Fruit fly (Drosophila melanogaster) whole organism, embryonic: ENCODE results near the gene Chpf.

Experiments used
- Antp ChIP-seq: fragments of 200-800 bp; sonication (Bioruptor generic); optimal IDR thresholded peaks from 3 replicates; lab custom pipeline; 2016; ENCODE audit warnings: missing biosample characterization, missing genetic modification characterization
- Awh ChIP-seq: fragments of 200-800 bp; sonication (Bioruptor generic); IDR thresholded peaks from 2 replicates; pipeline ENCODE4, ENCODE4 v1.3.6; 2022; ENCODE audit warnings: missing biosample characterization, missing genetic modification characterization
- BEAF-32 ChIP-seq: fragments of 200-800 bp; sonication (Bioruptor generic); optimal IDR thresholded peaks from 3 replicates; lab custom pipeline; 2017; ENCODE audit warnings: missing biosample characterization, missing genetic modification characterization, mild to moderate bottlenecking, moderate library complexity, missing genetic modification reagents
- CG10366 ChIP-seq: fragments of 200-800 bp; sonication (Bioruptor generic); IDR thresholded peaks from 2 replicates; pipeline ENCODE4 v1.3.6; 2022; ENCODE audit warnings: missing biosample characterization, missing genetic modification characterization
- CG10959 ChIP-seq: fragments of 200-800 bp; sonication (Bioruptor generic); IDR thresholded peaks from 2 replicates; pipeline ENCODE4 v1.3.6; 2022; ENCODE audit warnings: missing biosample characterization, missing genetic modification characterization
- CG15601 ChIP-seq: fragments of 200-800 bp; sonication (Bioruptor generic); optimal IDR thresholded peaks from 3 replicates; lab custom pipeline; 2019; ENCODE audit warnings: missing biosample characterization, mild to moderate bottlenecking, missing genetic modification characterization, moderate library complexity
- CG1602 ChIP-seq: fragments of 200-800 bp; sonication (Bioruptor generic); optimal IDR thresholded peaks from 3 replicates; lab custom pipeline; 2016; ENCODE audit warnings: missing biosample characterization, missing genetic modification characterization
- CG16813 ChIP-seq: fragments of 200-800 bp; sonication (Bioruptor generic); IDR thresholded peaks from 3 replicates; pipeline ENCODE4 v1.3.6; 2022; ENCODE audit warnings: missing biosample characterization, missing genetic modification characterization; ENCODE audit not compliant: partially characterized antibody
- CG17361 ChIP-seq: fragments of 200-800 bp; sonication (Bioruptor generic); IDR thresholded peaks from 3 replicates; pipeline ENCODE4 v1.3.6; 2022; ENCODE audit warnings: missing biosample characterization, missing genetic modification characterization
- CG2116 ChIP-seq: fragments of 200-800 bp; sonication (Bioruptor generic); optimal IDR thresholded peaks from 3 replicates; lab custom pipeline; 2018; ENCODE audit warnings: missing biosample characterization, mild to moderate bottlenecking, missing genetic modification characterization
- CG30403 ChIP-seq: fragments of 200-800 bp; sonication (Bioruptor generic); optimal IDR thresholded peaks from 3 replicates; lab custom pipeline; 2016; ENCODE audit warnings: missing biosample characterization, missing genetic modification characterization
- CG34224 ChIP-seq: fragments of 200-800 bp; sonication (Bioruptor generic); IDR thresholded peaks from 3 replicates; pipeline ENCODE4 v1.3.6; 2022; ENCODE audit warnings: missing biosample characterization, missing genetic modification characterization; ENCODE audit not compliant: partially characterized antibody
- CG4404 ChIP-seq: fragments of 200-800 bp; sonication (Bioruptor generic); IDR thresholded peaks from 2 replicates; pipeline ENCODE4 v1.3.6; 2022; ENCODE audit warnings: missing biosample characterization, missing genetic modification characterization
- CG5180 ChIP-seq: fragments of 200-800 bp; sonication (Bioruptor generic); optimal IDR thresholded peaks from 3 replicates; lab custom pipeline; 2017; ENCODE audit warnings: missing biosample characterization, missing genetic modification characterization, mild to moderate bottlenecking, moderate library complexity, missing genetic modification reagents
- CG6272 ChIP-seq: fragments of 200-800 bp; sonication (Bioruptor generic); IDR thresholded peaks from 2 replicates; pipeline ENCODE4 v1.3.6; 2022; ENCODE audit warnings: missing biosample characterization, missing genetic modification characterization
- CG7786 ChIP-seq: fragments of 200-800 bp; sonication (Bioruptor generic); optimal IDR thresholded peaks from 2 replicates; lab custom pipeline; 2016; ENCODE audit warnings: missing biosample characterization, missing genetic modification characterization
- CG7963 ChIP-seq: fragments of 200-800 bp; sonication (Bioruptor generic); IDR thresholded peaks from 3 replicates; pipeline ENCODE4 v1.3.6; 2022; ENCODE audit warnings: missing biosample characterization, missing genetic modification characterization; ENCODE audit not compliant: partially characterized antibody
- CG9876 ChIP-seq: fragments of 200-800 bp; sonication (Bioruptor generic); optimal IDR thresholded peaks from 2 replicates; lab custom pipeline; 2016; ENCODE audit warnings: missing biosample characterization, missing genetic modification characterization
- D19A ChIP-seq: fragments of 200-800 bp; optimal IDR thresholded peaks from 3 replicates; lab custom pipeline; 2019; ENCODE audit warnings: missing biosample characterization, mild to moderate bottlenecking, missing genetic modification characterization, moderate library complexity
- Dfd ChIP-seq, 2 experiments: fragments of >200 bp; optimal IDR thresholded peaks; 2 replicates each; lab custom pipeline; 2017; ENCODE audit warnings: missing biosample characterization in 2 of 2, missing genetic modification characterization in 2 of 2
- Dip3 ChIP-seq: fragments of 200-800 bp; sonication (Bioruptor generic); optimal IDR thresholded peaks from 3 replicates; lab custom pipeline; 2016; ENCODE audit warnings: missing biosample characterization, missing genetic modification characterization
- Doc2 ChIP-seq: fragments of 200-800 bp; sonication (Bioruptor generic); IDR thresholded peaks from 2 replicates; pipeline ENCODE4 v1.3.6; 2022; ENCODE audit warnings: missing biosample characterization, missing genetic modification characterization
- HLH4C ChIP-seq: fragments of 200-800 bp; sonication (Bioruptor generic); IDR thresholded peaks from 3 replicates; pipeline ENCODE4 v1.3.6; 2022; ENCODE audit warnings: missing biosample characterization, missing genetic modification characterization; ENCODE audit not compliant: partially characterized antibody
- Hmx ChIP-seq: fragments of 200-800 bp; sonication (Bioruptor generic); optimal IDR thresholded peaks from 2 replicates; lab custom pipeline; 2016; ENCODE audit warnings: missing biosample characterization, missing genetic modification characterization
- Med ChIP-seq: fragments of 200-800 bp; sonication (Bioruptor generic); peaks from one replicate; lab custom pipeline; 2016; ENCODE audit warnings: missing biosample characterization, missing genetic modification characterization, mild to moderate bottlenecking, inconsistent platforms, moderate library complexity
- Myb ChIP-seq: fragments of 200-800 bp; sonication (Bioruptor generic); optimal IDR thresholded peaks from 2 replicates; lab custom pipeline; 2016; ENCODE audit warnings: missing biosample characterization, missing genetic modification characterization
- Sry-β ChIP-seq: fragments of 200-800 bp; sonication (Bioruptor generic); optimal IDR thresholded peaks from 2 replicates; lab custom pipeline; 2018; ENCODE audit warnings: missing biosample characterization, mild to moderate bottlenecking, missing genetic modification characterization, moderate library complexity
- Sry-δ ChIP-seq: fragments of 200-800 bp; sonication (Bioruptor generic); optimal IDR thresholded peaks from 2 replicates; lab custom pipeline; 2016; ENCODE audit warnings: missing biosample characterization, missing genetic modification characterization
- Trl ChIP-seq, 3 experiments: fragments of >200 bp in 2 of 3; fragments of 200-800 bp in 1 of 3; sonication (Bioruptor generic) in 1 of 3; optimal IDR thresholded peaks; 2 replicates in 1 of 3; 3 replicates in 2 of 3; lab custom pipeline; 2016 to 2017; ENCODE audit warnings: missing biosample characterization in 1 of 3, missing genetic modification characterization in 1 of 3
- Xrp1 ChIP-seq: fragments of 200-800 bp; sonication (Bioruptor generic); IDR thresholded peaks from 2 replicates; pipeline ENCODE4 v1.3.6; 2022; ENCODE audit warnings: missing biosample characterization, missing genetic modification characterization
- exex ChIP-seq: fragments of 200-800 bp; sonication (Bioruptor generic); optimal IDR thresholded peaks from 4 replicates; lab custom pipeline; 2018; ENCODE audit warnings: missing biosample characterization, mild to moderate bottlenecking, missing genetic modification characterization, moderate library complexity
- eyg ChIP-seq: fragments of 200-800 bp; sonication (Bioruptor generic); optimal IDR thresholded peaks from 3 replicates; lab custom pipeline; 2016; ENCODE audit warnings: missing biosample characterization, missing genetic modification characterization
- fd96Cb ChIP-seq: fragments of 200-800 bp; sonication (Bioruptor generic); optimal IDR thresholded peaks from 2 replicates; lab custom pipeline; 2018; ENCODE audit warnings: missing biosample characterization, mild to moderate bottlenecking, missing genetic modification characterization, moderate library complexity
- ftz-f1 ChIP-seq: fragments of 200-800 bp; sonication (Bioruptor generic); optimal IDR thresholded peaks from 2 replicates; lab custom pipeline; 2016; ENCODE audit warnings: missing biosample characterization, missing genetic modification characterization
- gfzf ChIP-seq: fragments of 200-800 bp; sonication (Bioruptor generic); optimal IDR thresholded peaks from 2 replicates; lab custom pipeline; 2016; ENCODE audit warnings: missing biosample characterization, mild to moderate bottlenecking, missing genetic modification characterization, moderate library complexity
- grn ChIP-seq: fragments of 200-800 bp; sonication (Bioruptor generic); optimal IDR thresholded peaks from 3 replicates; lab custom pipeline; 2017; ENCODE audit warnings: missing biosample characterization, missing genetic modification characterization
- inv ChIP-seq: fragments of 200-800 bp; sonication (Bioruptor generic); IDR thresholded peaks from 2 replicates; pipeline ENCODE4 v1.3.6; 2022; ENCODE audit warnings: missing biosample characterization, missing genetic modification characterization; ENCODE audit not compliant: partially characterized antibody
- kah ChIP-seq: fragments of 200-800 bp; sonication (Bioruptor generic); optimal IDR thresholded peaks from 2 replicates; lab custom pipeline; 2018; ENCODE audit warnings: missing biosample characterization, mild to moderate bottlenecking, missing genetic modification characterization
- kni ChIP-seq: fragments of 200-800 bp; sonication (Bioruptor generic); optimal IDR thresholded peaks from 3 replicates; lab custom pipeline; 2017; ENCODE audit warnings: mild to moderate bottlenecking, missing biosample characterization, missing genetic modification reagents, missing genetic modification characterization
- lov ChIP-seq, 2 experiments: fragments of 200-800 bp in 1 of 2; fragments of >200 bp in 1 of 2; sonication (Bioruptor generic) in 1 of 2; IDR thresholded peaks in 1 of 2; optimal IDR thresholded peaks in 1 of 2; 2 replicates in 1 of 2; 3 replicates in 1 of 2; pipeline versions ENCODE4 v1.3.6 to Lab custom; 2017 to 2022; ENCODE audit warnings: missing biosample characterization in 1 of 2, missing genetic modification characterization in 1 of 2
- mam ChIP-seq: fragments of 200-800 bp; sonication (Bioruptor generic); optimal IDR thresholded peaks from 3 replicates; lab custom pipeline; 2016; ENCODE audit warnings: missing biosample characterization, missing genetic modification characterization
- mld ChIP-seq: fragments of 200-800 bp; sonication (Bioruptor generic); IDR thresholded peaks from 3 replicates; pipeline ENCODE4 v1.3.6; 2022; ENCODE audit warnings: missing biosample characterization, missing genetic modification characterization; ENCODE audit not compliant: partially characterized antibody
- pnt ChIP-seq: fragments of 200-800 bp; sonication (Bioruptor generic); optimal IDR thresholded peaks from 3 replicates; lab custom pipeline; 2016; ENCODE audit warnings: missing biosample characterization, missing genetic modification characterization
- ro ChIP-seq: fragments of 200-800 bp; sonication (Bioruptor generic); IDR thresholded peaks from 2 replicates; pipeline ENCODE4 v1.3.6; 2022; ENCODE audit warnings: missing biosample characterization, missing genetic modification characterization
- sima ChIP-seq: fragments of 200-800 bp; sonication (Bioruptor generic); optimal IDR thresholded peaks from 2 replicates; lab custom pipeline; 2016; ENCODE audit warnings: missing biosample characterization, missing genetic modification characterization
- tx ChIP-seq: fragments of 200-800 bp; sonication (Bioruptor generic); optimal IDR thresholded peaks from 2 replicates; lab custom pipeline; 2016; ENCODE audit warnings: missing biosample characterization, missing genetic modification characterization
- vfl ChIP-seq: fragments of 200-800 bp; sonication (Bioruptor generic); optimal IDR thresholded peaks from 2 replicates; lab custom pipeline; 2016; ENCODE audit warnings: missing biosample characterization, missing genetic modification characterization
- wor ChIP-seq: fragments of 200-800 bp; sonication (Bioruptor generic); IDR thresholded peaks from 2 replicates; pipeline ENCODE4 v1.3.6; 2022; ENCODE audit warnings: missing biosample characterization, missing genetic modification characterization
- zen2 ChIP-seq: fragments of 200-800 bp; sonication (Bioruptor generic); IDR thresholded peaks from 3 replicates; pipeline ENCODE4 v1.3.6; 2022; ENCODE audit warnings: missing biosample characterization, missing genetic modification characterization; ENCODE audit not compliant: partially characterized antibody
- zfh1 ChIP-seq: fragments of 200-800 bp; sonication (Bioruptor generic); IDR thresholded peaks from 3 replicates; pipeline ENCODE4 v1.3.6; 2022; ENCODE audit warnings: missing biosample characterization, missing genetic modification characterization

The Chpf gene

dm6 chrX:13159481-13159880 lies 47.2 kb upstream of the Chpf start, which contains the start of the genes Bap60 and CG12096 (continued):
- TF ChIP-seq CG10959 (no peak), ro (no peak), zfh1 (GFP tag; lab: Robert Waterston, UW) (peak; percentile 56; the same call in 2 of the 3 replicates), Dfd (GFP tag; optimal IDR thresholded peaks at IDR 0.05; lab: Kevin White, UChicago) (no peak), Sry-β (peak; percentile 11), Dip3 (GFP tag; lab: Kevin White, UChicago) (peak; percentile 80), CG1602 (GFP tag; lab: Kevin White, UChicago) (peak; percentile 62), CG7786 (GFP tag; lab: Kevin White, UChicago) (peak; percentile 86), vfl (GFP tag; lab: Kevin White, UChicago) (peak; percentile 71), CG5180 (GFP tag; lab: Kevin White, UChicago) (peak; percentile 51), CG30403 (peak; percentile 82), tx (GFP tag; lab: Kevin White, UChicago) (peak; percentile 69), zen2 (0 out of 3 replicates have a peak, but pooled peaks have one; percentile 59), CG6272 (GFP tag; lab: Robert Waterston, UW) (peak; percentile 44), CG16813 (GFP tag; lab: Robert Waterston, UW) (peak; percentile 96), fd96Cb (peak; percentile 56), CG7963 (peak; percentile 81), sima (peak; percentile 11), eyg (peak; percentile 66), D19A (tag; lab: Kevin White, UChicago) (no peak), mld (GFP tag; lab: Robert Waterston, UW) (peak; percentile 88; the same call in 2 of the 3 replicates), kni (peak; percentile 41), pnt (GFP tag; lab: Kevin White, UChicago) (peak; percentile 65), Sry-δ (GFP tag; lab: Kevin White, UChicago) (peak; percentile 98), BEAF-32 (peak; percentile 97), CG17361 (GFP tag; lab: Robert Waterston, UW) (peak; percentile 84), kah (GFP tag; lab: Kevin White, UChicago) (no peak), grn (GFP tag; lab: Kevin White, UChicago) (no peak), mam (GFP tag; lab: Kevin White, UChicago) (peak; percentile 86), exex (tag; lab: Kevin White, UChicago) (no peak), CG10366 (GFP tag; lab: Robert Waterston, UW) (peak; percentile 72), inv (GFP tag; lab: Robert Waterston, UW) (peak; percentile 92), Myb (peak; percentile 93), HLH4C (GFP tag; lab: Robert Waterston, UW) (peak; percentile 94), wor (GFP tag; lab: Robert Waterston, UW) (no peak), gfzf (peak; percentile 43), lov (optimal IDR thresholded peaks at IDR 0.05; lab: Kevin White, UChicago) (no peak), lov (GFP tag; IDR thresholded peaks at IDR 0.05; lab: Robert Waterston, UW) (no peak), ftz-f1 (no peak), CG2116 (GFP tag; lab: Kevin White, UChicago) (peak; percentile 92), CG15601 (peak; percentile 76), Med (GFP tag; lab: Kevin White, UChicago) (peak; percentile 98), Doc2 (GFP tag; lab: Robert Waterston, UW) (no peak), CG4404 (GFP tag; lab: Robert Waterston, UW) (peak; percentile 67), CG9876 (GFP tag; lab: Kevin White, UChicago) (peak; percentile 74), Hmx (GFP tag; lab: Kevin White, UChicago) (no peak), Xrp1 (GFP tag; lab: Robert Waterston, UW) (peak; percentile 47; the same call in 1 of the 2 replicates), Awh (GFP tag; lab: Robert Waterston, UW) (no peak), CG34224 (GFP tag; lab: Robert Waterston, UW) (peak; percentile 89), Trl (optimal IDR thresholded peaks at IDR 0.05; lab: Kevin White, UChicago) (no peak), Trl (GFP tag; optimal IDR thresholded peaks at IDR 0.05; lab: Kevin White, UChicago) (peak; percentile 46), Antp (peak; percentile 73)
